Fruit fly (Drosophila melanogaster): ENCODE results near the gene CG5418.

Gene CG5418

dm6 chr2L:12413899-12414298 is 39.1 kb downstream of the CG5418 start (continued):
- TF ChIP-seq CG7839 (tag; optimal IDR thresholded peaks at IDR 0.05) (peak; percentile 31), sens-2 (GFP tag; IDR thresholded peaks at IDR 0.05) (no peak), kah (GFP tag; optimal IDR thresholded peaks at IDR 0.05) (no peak), CG11085 (GFP tag; IDR thresholded peaks at IDR 0.05) (no peak), corto (GFP tag; optimal IDR thresholded peaks at IDR 0.05) (no peak), CG4730 (GFP tag; IDR thresholded peaks at IDR 0.05) (no peak), onecut (GFP tag; IDR thresholded peaks at IDR 0.05) (no peak), CG15269 (tag; optimal IDR thresholded peaks at IDR 0.05) (peak; percentile 5), Neu2 (GFP tag; optimal IDR thresholded peaks at IDR 0.05; ENCODE audit: borderline replicate concordance) (no peak), zfh2 (GFP tag; optimal IDR thresholded peaks at IDR 0.05) (no peak), tx (GFP tag; optimal IDR thresholded peaks at IDR 0.05) (no peak), CG17385 (GFP tag; optimal IDR thresholded peaks at IDR 0.05) (no peak), CG11695 (GFP tag; IDR thresholded peaks at IDR 0.05) (0 out of 3 replicates have a peak, but pooled peaks have one; percentile 42), BtbVII (GFP tag; optimal IDR thresholded peaks at IDR 0.05) (no peak), Mes4 (GFP tag; optimal IDR thresholded peaks at IDR 0.05) (no peak), gsb (GFP tag; IDR thresholded peaks at IDR 0.05) (no peak), Ssrp (tag; optimal IDR thresholded peaks at IDR 0.05) (no peak), cad (GFP tag; optimal IDR thresholded peaks at IDR 0.05) (no peak), en (GFP tag; optimal IDR thresholded peaks at IDR 0.05) (no peak), Pdp1 (GFP tag; optimal IDR thresholded peaks at IDR 0.05) (peak in 1 of 2 experiments; percentile 23), dmrt99B (tag; optimal IDR thresholded peaks at IDR 0.05) (peak; percentile 29), Hr39 (optimal IDR thresholded peaks at IDR 0.05) (no peak), CG4854 (GFP tag; optimal IDR thresholded peaks at IDR 0.05) (no peak), CG11504 (tag; optimal IDR thresholded peaks at IDR 0.05) (peak; percentile 43), h (optimal IDR thresholded peaks at IDR 0.05) (no peak), grau (tag; optimal IDR thresholded peaks at IDR 0.05) (no peak), CG16779 (GFP tag; IDR thresholded peaks at IDR 0.05) (no peak), cas (GFP tag; IDR thresholded peaks at IDR 0.05) (no peak), ken (GFP tag; IDR thresholded peaks at IDR 0.05) (no peak), scrt (GFP tag; optimal IDR thresholded peaks at IDR 0.05) (no peak), Doc2 (GFP tag; IDR thresholded peaks at IDR 0.05) (no peak), CG10979 (tag; optimal IDR thresholded peaks at IDR 0.05) (no peak), sim (GFP tag; IDR thresholded peaks at IDR 0.05) (no peak), Mad (GFP tag; optimal IDR thresholded peaks at IDR 0.05) (no peak), H15 (GFP tag; IDR thresholded peaks at IDR 0.05) (no peak), Six4 (GFP tag; optimal IDR thresholded peaks at IDR 0.05) (no peak), B-H1 (GFP tag; IDR thresholded peaks at IDR 0.05) (no peak), CG18599 (GFP tag; optimal IDR thresholded peaks at IDR 0.05) (peak; percentile 41), psq (GFP tag; optimal IDR thresholded peaks at IDR 0.05) (no peak), Lpt (GFP tag; optimal IDR thresholded peaks at IDR 0.05) (no peak), Ada2b (GFP tag; IDR thresholded peaks at IDR 0.05) (peak; percentile 29; the same call in 1 of the 2 replicates), da (GFP tag; optimal IDR thresholded peaks at IDR 0.05) (no peak), Hsf (GFP tag; optimal IDR thresholded peaks at IDR 0.05) (no peak), Blimp-1 (GFP tag; optimal IDR thresholded peaks at IDR 0.05) (no peak), CG14441 (GFP tag; IDR thresholded peaks at IDR 0.05) (no peak), fu2 (GFP tag; optimal IDR thresholded peaks at IDR 0.05) (no peak), br (optimal IDR thresholded peaks at IDR 0.05) (no peak), NC2β (GFP tag; optimal IDR thresholded peaks at IDR 0.05) (no peak), lmd (GFP tag; IDR thresholded peaks at IDR 0.05) (no peak; the same call in 1 of the 2 replicates), nerfin-2 (GFP tag; IDR thresholded peaks at IDR 0.05; ENCODE audit: partially characterized antibody) (no peak), luna (GFP tag; optimal IDR thresholded peaks at IDR 0.05) (no peak), Ptx1 (GFP tag; IDR thresholded peaks at IDR 0.05) (peak; percentile 17; the same call in 1 of the 2 replicates), amos (GFP tag; IDR thresholded peaks at IDR 0.05; ENCODE audit: partially characterized antibody) (no peak), gfzf (GFP tag; optimal IDR thresholded peaks at IDR 0.05) (no peak)
